Worm (Caenorhabditis elegans) whole organism, L2 larva: Measurements from ENCODE around the gene C56C10.6.
"Not testable (repeated sequence)": the region's sequence is repeated elsewhere in the genome, so short reads cannot be mapped to it uniquely, and the experiment has no call there.

ENCODE experiments used
- C34F6.9 ChIP-seq: fragments of 150-350 bp; optimal IDR thresholded peaks from 2 replicates; lab custom pipeline; 2014; ENCODE audit warnings: missing biosample characterization, missing genetic modification characterization
- F13H6.1 ChIP-seq: sonication (generic microtip); optimal IDR thresholded peaks from 2 replicates; lab custom pipeline; 2016; ENCODE audit warnings: missing genetic modification characterization, missing compliant biosample characterization
- Y55F3AM.14 ChIP-seq: fragments of 200-800 bp; sonication (Bioruptor generic); optimal IDR thresholded peaks from 2 replicates; lab custom pipeline; 2018; ENCODE audit warnings: mild to moderate bottlenecking, missing genetic modification characterization, missing compliant biosample characterization
- ama-1 ChIP-seq: fragments of 150-350 bp; optimal IDR thresholded peaks from 2 replicates; lab custom pipeline; 2018; ENCODE audit warnings: inconsistent platforms
- blmp-1 ChIP-seq: sonication (generic microtip); optimal IDR thresholded peaks from 2 replicates; lab custom pipeline; 2017; ENCODE audit warnings: missing genetic modification characterization, mild to moderate bottlenecking, missing compliant biosample characterization, antibody characterized with exemption, moderate library complexity; ENCODE audit not compliant: insufficient read depth
- ceh-82 ChIP-seq: fragments of 150-350 bp; optimal IDR thresholded peaks from 2 replicates; lab custom pipeline; 2014; ENCODE audit warnings: missing biosample characterization, missing genetic modification characterization
- crh-2 ChIP-seq: sonication (generic microtip); optimal IDR thresholded peaks from 2 replicates; lab custom pipeline; 2017; ENCODE audit warnings: missing biosample characterization, missing genetic modification characterization
- dmd-4 ChIP-seq: sonication (generic microtip); optimal IDR thresholded peaks from 2 replicates; lab custom pipeline; 2017; ENCODE audit warnings: missing biosample characterization, missing genetic modification characterization
- fos-1 ChIP-seq: fragments of 150-350 bp; optimal IDR thresholded peaks from 2 replicates; lab custom pipeline; 2014; ENCODE audit warnings: missing biosample characterization, missing genetic modification characterization
- lin-11 ChIP-seq: fragments of 150-350 bp; sonication (generic microtip); optimal IDR thresholded peaks from 2 replicates; lab custom pipeline; 2014; ENCODE audit warnings: missing biosample characterization, missing genetic modification characterization, inconsistent platforms, mixed read lengths
- lsy-2 ChIP-seq, 2 experiments: fragments of 150-350 bp in 1 of 2; sonication (generic microtip) in 1 of 2; optimal IDR thresholded peaks; 2 replicates each; lab custom pipeline; 2014 to 2017; ENCODE audit warnings: missing biosample characterization in 2 of 2, missing genetic modification characterization in 2 of 2
- mbf-1 ChIP-seq: sonication (generic microtip); optimal IDR thresholded peaks from 2 replicates; lab custom pipeline; 2017; ENCODE audit warnings: missing biosample characterization, missing genetic modification characterization
- mdl-1 ChIP-seq, 2 experiments: fragments of 150-350 bp in 1 of 2; sonication (generic microtip) in 1 of 2; optimal IDR thresholded peaks; 2 replicates each; lab custom pipeline; 2017; ENCODE audit warnings: missing biosample characterization in 2 of 2, missing genetic modification characterization in 2 of 2
- nhr-11 ChIP-seq: fragments of 150-350 bp; optimal IDR thresholded peaks from 2 replicates; lab custom pipeline; 2014; ENCODE audit warnings: missing biosample characterization, missing genetic modification characterization
- nhr-12 ChIP-seq: fragments of 150-350 bp; optimal IDR thresholded peaks from 2 replicates; lab custom pipeline; 2014; ENCODE audit warnings: missing biosample characterization, missing genetic modification characterization
- nhr-21 ChIP-seq: fragments of 150-350 bp; optimal IDR thresholded peaks from 2 replicates; lab custom pipeline; 2014; ENCODE audit warnings: missing biosample characterization, missing genetic modification characterization
- nhr-25 ChIP-seq: fragments of 150-350 bp; sonication (generic microtip); optimal IDR thresholded peaks from 3 replicates; lab custom pipeline; 2014; ENCODE audit warnings: missing biosample characterization, missing genetic modification characterization
- nhr-6 ChIP-seq: fragments of 150-350 bp; optimal IDR thresholded peaks from 2 replicates; lab custom pipeline; 2014; ENCODE audit warnings: missing biosample characterization, missing genetic modification characterization
- peb-1 ChIP-seq: fragments of 150-350 bp; optimal IDR thresholded peaks from 2 replicates; lab custom pipeline; 2014; ENCODE audit warnings: missing biosample characterization, missing genetic modification characterization
- sma-3 ChIP-seq: sonication (generic microtip); optimal IDR thresholded peaks from 2 replicates; lab custom pipeline; 2016; ENCODE audit warnings: missing genetic modification reagents, missing genetic modification characterization, missing compliant biosample characterization
- sma-9 ChIP-seq, 2 experiments: fragments of 150-350 bp in 1 of 2; sonication (generic microtip) in 1 of 2; optimal IDR thresholded peaks; 2 replicates each; lab custom pipeline; 2014 to 2016; ENCODE audit warnings: missing genetic modification characterization in 2 of 2, mild to moderate bottlenecking in 1 of 2, missing biosample characterization in 1 of 2, missing compliant biosample characterization in 1 of 2, missing genetic modification reagents in 1 of 2, moderate library complexity in 1 of 2
- snpc-4 ChIP-seq: fragments of 150-350 bp; optimal IDR thresholded peaks from 2 replicates; lab custom pipeline; 2014; ENCODE audit warnings: missing biosample characterization, missing genetic modification characterization
- unc-39 ChIP-seq: fragments of 150-350 bp; optimal IDR thresholded peaks from 2 replicates; lab custom pipeline; 2014; ENCODE audit warnings: missing biosample characterization, missing genetic modification characterization
- unc-55 ChIP-seq: fragments of 150-350 bp; sonication (generic microtip); optimal IDR thresholded peaks from 3 replicates; lab custom pipeline; 2014; ENCODE audit warnings: missing biosample characterization, missing genetic modification reagents, missing genetic modification characterization
- ztf-1 ChIP-seq: fragments of 200-800 bp; sonication (Bioruptor generic); conservative IDR thresholded peaks from 2 replicates; pipeline ENCODE4 v1.3.6; 2022; ENCODE audit warnings: missing genetic modification characterization, missing compliant biosample characterization
- ztf-4 ChIP-seq: fragments of 150-350 bp; optimal IDR thresholded peaks from 2 replicates; lab custom pipeline; 2014; ENCODE audit warnings: missing biosample characterization, missing genetic modification characterization

Gene C56C10.6

ce11 chrII:6581236-6581635 lies at the start of gene C56C10.6:
TSS of gene C56C10.6 (minus strand) at chrII:6581336.
- TF ChIP-seq C34F6.9 (tag; lab: Kevin White, UChicago): no peak
- TF ChIP-seq F13H6.1 (tag; lab: Kevin White, UChicago): no peak
- TF ChIP-seq crh-2: no peak
- TF ChIP-seq ztf-1 (GFP tag; lab: Robert Waterston, UW): no peak
- no peak for TF ChIP-seq ztf-4 (tag; lab: Kevin White, UChicago)
- no peak for TF ChIP-seq mdl-1 (tag; optimal IDR thresholded peaks at IDR 0.05; lab: Kevin White, UChicago)
- no peak for TF ChIP-seq nhr-21 (tag; lab: Kevin White, UChicago)
- TF ChIP-seq Y55F3AM.14 (GFP tag; lab: Kevin White, UChicago): no peak
- no peak for TF ChIP-seq sma-3 (GFP tag; lab: Kevin White, UChicago)
- TF ChIP-seq snpc-4 (tag; lab: Kevin White, UChicago): no peak
- no peak for TF ChIP-seq unc-55 (GFP tag; lab: Kevin White, UChicago)
- no peak for TF ChIP-seq unc-39 (tag; lab: Kevin White, UChicago)
- TF ChIP-seq lin-11: no peak
- TF ChIP-seq dmd-4 (tag; lab: Kevin White, UChicago): no peak

- no peak for TF ChIP-seq nhr-12 (tag; lab: Kevin White, UChicago)
- TF ChIP-seq fos-1: peak; percentile 91
- TF ChIP-seq, all 48 proteins: peak for 1
Observed at ce11 chrII:6630811-6631210, 49.7 kb upstream of the C56C10.6 start, which contains the start of gene T19D12.4. TSS of gene T19D12.4 (plus strand) at chrII:6631105.

- TF ChIP-seq lsy-2 (tag; optimal IDR thresholded peaks at IDR 0.05; lab: Kevin White, UChicago) (no peak), fos-1 (peak; percentile 71)
Observed at ce11 chrII:6629775-6630174, 48.6 kb upstream of the C56C10.6 start.

DNA sequence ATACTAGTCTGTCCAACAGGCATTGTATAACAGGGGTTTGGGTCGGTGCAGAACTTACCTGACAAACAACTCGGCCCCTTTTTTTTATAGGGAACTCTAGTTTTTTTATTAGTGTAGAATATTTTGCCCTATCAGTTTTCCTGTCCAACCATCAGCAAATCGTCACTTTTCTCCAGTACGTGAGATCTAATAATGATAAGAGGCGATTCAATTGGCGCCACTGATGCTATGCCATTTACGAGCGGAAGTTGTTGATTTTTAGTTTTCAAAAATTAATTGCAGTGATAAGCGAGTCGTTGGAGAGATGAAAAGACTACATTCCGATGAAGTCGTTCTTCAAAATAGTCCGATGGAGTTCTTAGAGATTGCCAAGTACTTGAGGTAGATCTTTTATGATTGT lies 47.3 kb upstream of the C56C10.6 start:
- peak; percentile 84 for TF ChIP-seq fos-1
- peak; percentile 20 for TF ChIP-seq sma-9 (GFP tag; optimal IDR thresholded peaks at IDR 0.05; lab: Kevin White, UChicago)
- TF ChIP-seq sma-9 (tag; optimal IDR thresholded peaks at IDR 0.05; lab: Kevin White, UChicago): no peak
- no peak for TF ChIP-seq sma-3 (GFP tag; lab: Kevin White, UChicago)
- TF ChIP-seq nhr-6 (tag; lab: Kevin White, UChicago): no peak

DNA sequence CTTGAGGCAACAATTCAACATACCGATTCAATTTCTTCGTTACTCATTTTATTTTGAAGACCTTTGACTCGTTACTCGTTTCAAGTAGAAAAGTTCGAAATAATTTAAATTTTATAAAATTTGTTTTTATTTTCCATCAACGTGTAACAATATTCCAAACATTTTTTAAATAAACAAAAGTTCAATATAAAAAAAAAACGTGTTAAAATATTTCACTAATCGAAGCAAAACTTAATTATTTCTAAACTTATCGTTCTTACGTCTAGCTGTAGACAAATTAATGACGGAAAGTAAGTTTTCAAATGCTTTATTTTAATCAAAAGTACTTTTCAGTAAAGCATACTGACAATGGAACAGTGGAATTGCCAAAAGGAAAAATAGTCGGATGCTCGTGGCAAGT lies 46.0 kb upstream of the C56C10.6 start, which contains the start of the genes F54H5.5 and F54H5.2:
F54H5.5 (minus strand) TSS at position 101 of the 400 bp plus-strand sequence.
F54H5.2 (plus strand) TSS at position 303 of the 400 bp plus-strand sequence.
- TF ChIP-seq mdl-1 (tag; optimal IDR thresholded peaks at IDR 0.05; lab: Kevin White, UChicago); C34F6.9 (tag; lab: Kevin White, UChicago); crh-2: not testable (repeated sequence)

DNA sequence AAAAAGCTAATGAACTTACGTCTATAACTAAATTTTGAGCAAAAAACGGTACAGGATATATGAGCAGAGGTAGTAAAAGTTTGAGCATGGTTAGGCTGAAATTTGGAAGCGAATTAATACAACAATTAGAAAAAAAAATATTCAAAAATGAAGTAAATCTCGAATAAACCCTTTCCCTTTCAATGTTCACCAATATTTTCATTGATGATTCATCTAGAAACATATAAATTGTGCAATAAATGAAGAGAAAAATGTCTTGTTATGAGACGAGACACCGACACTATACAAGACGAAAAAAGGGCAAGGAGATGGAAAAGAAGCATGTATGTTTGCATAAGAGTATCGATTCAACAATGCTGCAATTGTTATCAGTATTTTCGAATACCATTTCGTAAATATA lies 44.2 kb upstream of the C56C10.6 start, which contains the start of gene F54H5.14:
F54H5.14 (minus strand) TSS at position 101 of the 400 bp plus-strand sequence.
- TF ChIP-seq ama-1 (lab: Kevin White, UChicago) (no peak), fos-1 (peak; percentile 0)

DNA sequence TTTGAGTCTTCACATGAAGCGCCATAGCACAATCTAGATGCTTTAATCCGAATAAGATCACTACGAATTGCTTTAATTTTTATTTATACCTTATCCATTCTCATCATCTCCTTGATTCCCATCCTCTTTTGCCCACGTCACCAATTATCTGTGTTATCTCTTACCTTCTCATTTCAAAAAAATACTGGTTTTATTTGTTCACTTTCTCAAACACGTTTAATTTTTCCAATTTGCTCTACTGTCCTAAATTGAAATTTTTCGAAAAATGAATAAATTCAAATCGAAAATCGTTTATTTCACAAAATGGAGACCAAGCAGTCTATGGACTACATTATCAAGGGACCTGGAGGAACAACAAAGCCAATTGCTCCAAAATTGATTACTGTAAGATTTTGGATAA lies 40.8 kb upstream of the C56C10.6 start, which contains the start of gene F54H5.3:
F54H5.3 (plus strand) TSS at position 301 of the 400 bp plus-strand sequence.
- TF ChIP-seq unc-55 (GFP tag; lab: Kevin White, UChicago) (no peak), nhr-11 (tag; lab: Kevin White, UChicago) (no peak), ceh-82 (no peak), mbf-1 (tag; lab: Kevin White, UChicago) (no peak)

- no peak for TF ChIP-seq lin-11
- TF ChIP-seq peb-1 (tag; lab: Kevin White, UChicago): no peak
- peak; percentile 7 for TF ChIP-seq blmp-1 (tag; lab: Kevin White, UChicago)
- peak; percentile 22 for TF ChIP-seq sma-9 (GFP tag; optimal IDR thresholded peaks at IDR 0.05; lab: Kevin White, UChicago)
- no peak for TF ChIP-seq sma-9 (tag; optimal IDR thresholded peaks at IDR 0.05; lab: Kevin White, UChicago)
- TF ChIP-seq sma-3 (GFP tag; lab: Kevin White, UChicago): peak; percentile 14
- peak; percentile 6 for TF ChIP-seq nhr-21 (tag; lab: Kevin White, UChicago)
- peak; percentile 53 for TF ChIP-seq nhr-25 (tag; lab: Kevin White, UChicago)
Observed at ce11 chrII:6619007-6619406, 37.9 kb upstream of the C56C10.6 start.
